Worm (Caenorhabditis elegans): Measurements from ENCODE around the gene Y41C4A.21.
A peak's percentile ranks its signal among the peaks of the same experiment; 100 is the strongest.

Gene Y41C4A.21

ce11 chrIII:11738482-11738881 lies 6.3 kb downstream of the Y41C4A.21 start (continued):
- no peak for TF ChIP-seq nhr-25 (tag; optimal IDR thresholded peaks at IDR 0.05)
- TF ChIP-seq lin-39 (tag; optimal IDR thresholded peaks at IDR 0.05): no peak
- TF ChIP-seq ZK546.5 (tag; optimal IDR thresholded peaks at IDR 0.05): no peak
- no peak for TF ChIP-seq ceh-82 (tag; optimal IDR thresholded peaks at IDR 0.05)
- TF ChIP-seq unc-39 (tag; optimal IDR thresholded peaks at IDR 0.05): no peak
- TF ChIP-seq zag-1 (tag; optimal IDR thresholded peaks at IDR 0.05): no peak
- peak; percentile 16 for TF ChIP-seq egl-27 (tag; optimal IDR thresholded peaks at IDR 0.05)
- TF ChIP-seq nhr-23 (tag; optimal IDR thresholded peaks at IDR 0.05): no peak
- no peak for TF ChIP-seq alr-1 (tag; optimal IDR thresholded peaks at IDR 0.05)
- TF ChIP-seq ztf-1 (GFP tag; conservative IDR thresholded peaks at IDR 0.05): no peak
- TF ChIP-seq nhr-21 (tag; optimal IDR thresholded peaks at IDR 0.05): no peak
- TF ChIP-seq ztf-4 (tag; optimal IDR thresholded peaks at IDR 0.05): peak; percentile 21
- peak; percentile 1 for TF ChIP-seq snpc-4 (tag; optimal IDR thresholded peaks at IDR 0.05)
- no peak for TF ChIP-seq nhr-10 (tag; optimal IDR thresholded peaks at IDR 0.05)
- no peak for TF ChIP-seq ama-1 (optimal IDR thresholded peaks at IDR 0.05)
- TF ChIP-seq mbf-1 (tag; optimal IDR thresholded peaks at IDR 0.05): no peak
- peak; percentile 34 for TF ChIP-seq nhr-129 (tag; optimal IDR thresholded peaks at IDR 0.05)
- no peak for TF ChIP-seq lin-11 (tag; optimal IDR thresholded peaks at IDR 0.05)
- peak; percentile 27 for TF ChIP-seq lin-13 (GFP tag; optimal IDR thresholded peaks at IDR 0.05)
- TF ChIP-seq mab-5 (tag; optimal IDR thresholded peaks at IDR 0.05): peak; percentile 33
- TF ChIP-seq elt-1 (tag; optimal IDR thresholded peaks at IDR 0.05): no peak
- peak; percentile 14 for TF ChIP-seq fos-1 (tag; optimal IDR thresholded peaks at IDR 0.05)
- no peak for TF ChIP-seq dmd-4 (tag; optimal IDR thresholded peaks at IDR 0.05)
- TF ChIP-seq nhr-237 (tag; optimal IDR thresholded peaks at IDR 0.05): no peak
- TF ChIP-seq unc-55 (GFP tag; optimal IDR thresholded peaks at IDR 0.05): peak; percentile 47
- TF ChIP-seq gmeb-1 (tag; optimal IDR thresholded peaks at IDR 0.05): peak; percentile 13

- peak; percentile 57 for TF ChIP-seq crh-2 (tag; optimal IDR thresholded peaks at IDR 0.05)
- peak; percentile 1 for TF ChIP-seq C34F6.9 (tag; optimal IDR thresholded peaks at IDR 0.05)
- no peak for TF ChIP-seq sma-9 (GFP tag; optimal IDR thresholded peaks at IDR 0.05)
- no peak for TF ChIP-seq sma-9 (tag; optimal IDR thresholded peaks at IDR 0.05)
- peak; percentile 19 for TF ChIP-seq F13H6.1 (tag; optimal IDR thresholded peaks at IDR 0.05)
Observed at ce11 chrIII:11740868-11741267, 8.7 kb downstream of the Y41C4A.21 start.

- TF ChIP-seq nhr-23 (tag; optimal IDR thresholded peaks at IDR 0.05): no peak
- TF ChIP-seq zag-1 (tag; optimal IDR thresholded peaks at IDR 0.05): no peak
- no peak for TF ChIP-seq dmd-4 (tag; optimal IDR thresholded peaks at IDR 0.05)
- no peak for TF ChIP-seq unc-62 (GFP tag; optimal IDR thresholded peaks at IDR 0.05)
- TF ChIP-seq ztf-11 (tag; optimal IDR thresholded peaks at IDR 0.05): no peak
- no peak for TF ChIP-seq nhr-21 (tag; optimal IDR thresholded peaks at IDR 0.05)
- peak; percentile 69 for TF ChIP-seq blmp-1 (tag; optimal IDR thresholded peaks at IDR 0.05; ENCODE audit: insufficient read depth)
- TF ChIP-seq unc-39 (tag; optimal IDR thresholded peaks at IDR 0.05): no peak
- TF ChIP-seq snpc-4 (tag; optimal IDR thresholded peaks at IDR 0.05): no peak
- TF ChIP-seq sma-3 (GFP tag; optimal IDR thresholded peaks at IDR 0.05): no peak
- no peak for TF ChIP-seq mab-5 (tag; optimal IDR thresholded peaks at IDR 0.05)
- peak; percentile 42 for TF ChIP-seq sem-4 (tag; optimal IDR thresholded peaks at IDR 0.05)
- TF ChIP-seq nhr-25 (tag; optimal IDR thresholded peaks at IDR 0.05): no peak
- TF ChIP-seq alr-1 (tag; optimal IDR thresholded peaks at IDR 0.05): no peak
- no peak for TF ChIP-seq mbf-1 (tag; optimal IDR thresholded peaks at IDR 0.05)
Observed at ce11 chrIII:11742191-11742590, 10.0 kb downstream of the Y41C4A.21 start.

ce11 chrIII:11746718-11747117 lies 14.6 kb downstream of the Y41C4A.21 start, which contains the start of gene mrt-2:
mrt-2 (plus strand) TSS chrIII:11746766.
- TF ChIP-seq lsy-2 (tag; optimal IDR thresholded peaks at IDR 0.05): peak; percentile 66 to 87
- peak; percentile 17 for TF ChIP-seq fos-1 (tag; optimal IDR thresholded peaks at IDR 0.05)
- peak; percentile 81 for TF ChIP-seq F13H6.1 (tag; optimal IDR thresholded peaks at IDR 0.05)
- peak; percentile 48 for TF ChIP-seq egl-27 (tag; optimal IDR thresholded peaks at IDR 0.05)
- no peak for TF ChIP-seq peb-1 (tag; optimal IDR thresholded peaks at IDR 0.05)
- TF ChIP-seq nhr-6 (tag; optimal IDR thresholded peaks at IDR 0.05): peak; percentile 44
- no peak for TF ChIP-seq ZK546.5 (tag; optimal IDR thresholded peaks at IDR 0.05)
- no peak for TF ChIP-seq Y55F3AM.14 (GFP tag; optimal IDR thresholded peaks at IDR 0.05)
- no peak for TF ChIP-seq nhr-237 (tag; optimal IDR thresholded peaks at IDR 0.05)
- TF ChIP-seq nhr-23 (tag; optimal IDR thresholded peaks at IDR 0.05): no peak
- TF ChIP-seq gmeb-1 (tag; optimal IDR thresholded peaks at IDR 0.05): peak; percentile 98
- peak; percentile 46 for TF ChIP-seq ceh-16 (tag; optimal IDR thresholded peaks at IDR 0.05)
- no peak for TF ChIP-seq nhr-11 (tag; optimal IDR thresholded peaks at IDR 0.05)
- TF ChIP-seq snpc-4 (tag; optimal IDR thresholded peaks at IDR 0.05): peak; percentile 40
- TF ChIP-seq nhr-129 (tag; optimal IDR thresholded peaks at IDR 0.05): peak; percentile 48
- TF ChIP-seq crh-2 (tag; optimal IDR thresholded peaks at IDR 0.05): peak; percentile 76
- TF ChIP-seq sem-4 (tag; optimal IDR thresholded peaks at IDR 0.05): peak; percentile 91
- peak; percentile 60 for TF ChIP-seq nhr-21 (tag; optimal IDR thresholded peaks at IDR 0.05)
- TF ChIP-seq sma-3 (GFP tag; optimal IDR thresholded peaks at IDR 0.05): peak; percentile 86
- peak; percentile 81 for TF ChIP-seq C34F6.9 (tag; optimal IDR thresholded peaks at IDR 0.05)
- peak; percentile 54 for TF ChIP-seq lin-11 (tag; optimal IDR thresholded peaks at IDR 0.05)
- peak; percentile 79 for TF ChIP-seq nhr-25 (tag; optimal IDR thresholded peaks at IDR 0.05)
- TF ChIP-seq unc-55 (GFP tag; optimal IDR thresholded peaks at IDR 0.05): peak; percentile 86
- TF ChIP-seq lin-13 (GFP tag; optimal IDR thresholded peaks at IDR 0.05): peak; percentile 76
- TF ChIP-seq skn-1 (tag; optimal IDR thresholded peaks at IDR 0.05): no peak
- TF ChIP-seq blmp-1 (tag; optimal IDR thresholded peaks at IDR 0.05; ENCODE audit: insufficient read depth): peak; percentile 48
